Worm (Caenorhabditis elegans): ENCODE data around the gene kin-15.

Gene kin-15

ce11 chrII:9397496-9397895 lies 36.0 kb downstream of the kin-15 start, which contains the start of gene Y51B9A.9:
Y51B9A.9 (minus strand) TSS chrII:9397596.
- TF ChIP-seq scrt-1 (GFP tag; IDR thresholded peaks at IDR 0.05) = no peak
- TF ChIP-seq hmbx-1 (tag; optimal IDR thresholded peaks at IDR 0.05) = no peak
- no peak for TF ChIP-seq tra-4 (tag; optimal IDR thresholded peaks at IDR 0.05)
- TF ChIP-seq aly-1 (tag; optimal IDR thresholded peaks at IDR 0.05) = no peak
- no peak for TF ChIP-seq tbx-37 (GFP tag; conservative IDR thresholded peaks at IDR 0.05)
- TF ChIP-seq hnd-1 (tag; optimal IDR thresholded peaks at IDR 0.05) = no peak
- TF ChIP-seq tbx-11 (GFP tag; IDR thresholded peaks at IDR 0.05) = no peak
- TF ChIP-seq F13C5.2 (tag; optimal IDR thresholded peaks at IDR 0.05) = no peak

ce11 chrII:9392724-9393123 lies 40.8 kb downstream of the kin-15 start, which contains the start of gene lido-17:
lido-17 (minus strand) TSS chrII:9392824.
- no peak for TF ChIP-seq aly-1 (tag; optimal IDR thresholded peaks at IDR 0.05)
- TF ChIP-seq sea-1 (GFP tag; conservative IDR thresholded peaks at IDR 0.05) = no peak
- TF ChIP-seq ets-7 (tag; optimal IDR thresholded peaks at IDR 0.05) = no peak
- TF ChIP-seq hnd-1 (tag; optimal IDR thresholded peaks at IDR 0.05) = no peak
- no peak for TF ChIP-seq ama-1 (optimal IDR thresholded peaks at IDR 0.05)
- no peak for TF ChIP-seq flt-1 (GFP tag; IDR thresholded peaks at IDR 0.05)
- no peak for TF ChIP-seq tbx-11 (GFP tag; IDR thresholded peaks at IDR 0.05)
- TF ChIP-seq tra-4 (tag; optimal IDR thresholded peaks at IDR 0.05) = no peak
- TF ChIP-seq ceh-13 (GFP tag; optimal IDR thresholded peaks at IDR 0.05) = no peak
- no peak for TF ChIP-seq ceh-36 (tag; optimal IDR thresholded peaks at IDR 0.05)
- TF ChIP-seq tbx-37 (GFP tag; conservative IDR thresholded peaks at IDR 0.05) = no peak
- no peak for TF ChIP-seq scrt-1 (GFP tag; IDR thresholded peaks at IDR 0.05)
- TF ChIP-seq F13C5.2 (tag; optimal IDR thresholded peaks at IDR 0.05) = no peak
- TF ChIP-seq hmg-4 (GFP tag; optimal IDR thresholded peaks at IDR 0.05) = no peak
- TF ChIP-seq B0310.2 (tag; optimal IDR thresholded peaks at IDR 0.05) = no peak
- TF ChIP-seq hmbx-1 (tag; optimal IDR thresholded peaks at IDR 0.05) = no peak
- no peak for TF ChIP-seq pes-1 (GFP tag; IDR thresholded peaks at IDR 0.05)

ce11 chrII:9385241-9385640 lies 48.3 kb downstream of the kin-15 start, which contains the start of gene C06C3.7:
C06C3.7 (plus strand) TSS chrII:9385541.
- TF ChIP-seq sea-1 (GFP tag; conservative IDR thresholded peaks at IDR 0.05) (no peak), hnd-1 (tag; optimal IDR thresholded peaks at IDR 0.05) (no peak), aly-1 (tag; optimal IDR thresholded peaks at IDR 0.05) (no peak), tbx-37 (GFP tag; conservative IDR thresholded peaks at IDR 0.05) (no peak), hmg-4 (GFP tag; optimal IDR thresholded peaks at IDR 0.05) (no peak), ceh-13 (GFP tag; optimal IDR thresholded peaks at IDR 0.05) (no peak), scrt-1 (GFP tag; IDR thresholded peaks at IDR 0.05) (no peak), tbx-11 (GFP tag; IDR thresholded peaks at IDR 0.05) (no peak), B0310.2 (tag; optimal IDR thresholded peaks at IDR 0.05) (no peak), F13C5.2 (tag; optimal IDR thresholded peaks at IDR 0.05) (no peak), ceh-36 (tag; optimal IDR thresholded peaks at IDR 0.05) (no peak), pes-1 (GFP tag; IDR thresholded peaks at IDR 0.05) (no peak), ets-7 (tag; optimal IDR thresholded peaks at IDR 0.05) (no peak), flt-1 (GFP tag; IDR thresholded peaks at IDR 0.05) (no peak), tra-4 (tag; optimal IDR thresholded peaks at IDR 0.05) (no peak), ama-1 (optimal IDR thresholded peaks at IDR 0.05) (no peak)

Measured in whole organism, early embryonic.